Fruit fly (Drosophila melanogaster) S2 (cell line): Measurements from ENCODE around the gene CG2663.

Source experiments
- CG8478 ChIP-seq: fragments of >200 bp; optimal IDR thresholded peaks from 2 replicates; lab custom pipeline; 2018
- CTCF ChIP-seq, 2 experiments: fragments of >200 bp; optimal IDR thresholded peaks; 2 replicates each; lab custom pipeline; 2018

DNA sequence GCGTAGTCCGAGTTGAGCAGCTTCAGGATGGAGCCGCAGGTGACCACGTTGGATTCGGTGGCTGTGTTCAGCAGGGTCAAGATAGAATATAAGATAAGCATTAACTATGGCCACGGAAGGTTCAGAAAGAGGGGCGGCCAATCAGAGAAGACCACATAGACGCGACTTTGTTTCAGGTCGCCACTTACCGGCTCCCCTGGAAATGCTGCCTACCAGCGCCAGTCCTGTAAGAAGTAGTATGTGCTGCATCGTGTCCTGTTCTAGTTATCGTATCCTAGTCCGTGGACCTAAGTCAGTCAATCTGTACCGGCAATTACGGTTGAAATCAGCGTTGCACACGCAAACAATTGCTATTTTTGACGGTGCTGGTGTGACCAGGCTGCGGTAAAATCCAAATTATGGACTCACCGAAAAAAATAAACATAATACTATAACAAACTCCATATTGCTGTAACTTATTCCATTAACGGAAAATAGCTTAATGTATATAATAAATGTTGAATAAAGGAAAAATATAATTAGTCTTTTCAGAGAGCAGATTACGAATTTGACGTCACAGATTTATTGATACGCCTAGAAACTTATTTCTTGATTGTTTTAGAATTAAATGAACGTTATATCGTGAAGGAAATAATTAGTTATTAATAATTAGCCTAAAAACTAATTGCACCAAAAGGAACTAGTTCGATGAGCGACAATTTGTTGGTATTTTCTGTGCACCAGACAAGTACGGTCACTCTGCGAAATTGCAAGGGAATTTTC, 49.4 kb downstream of the CG2663 start, which contains the start of the genes CG11999 and CG1161:
- TF ChIP-seq CTCF (optimal IDR thresholded peaks at IDR 0.05; lab: Kevin White, UChicago) (no peak), CG8478 (lab: Kevin White, UChicago) (no peak)
